Fruit fly (Drosophila melanogaster) whole organism, prepupa: Measurements from ENCODE around the gene CG9555.
A peak's percentile ranks its signal among the peaks of the same experiment; 100 is the strongest.

Experiments used
- Blimp-1 ChIP-seq: fragments of 200-800 bp; sonication (Bioruptor generic); optimal IDR thresholded peaks from 3 replicates; lab custom pipeline; 2017; ENCODE audit warnings: missing biosample characterization, missing genetic modification characterization, mild to moderate bottlenecking, moderate library complexity, missing genetic modification reagents
- CG10631 ChIP-seq: fragments of 200-800 bp; sonication (Bioruptor generic); optimal IDR thresholded peaks from 2 replicates; lab custom pipeline; 2016; ENCODE audit warnings: missing biosample characterization, missing genetic modification characterization
- CG10669 ChIP-seq: fragments of 200-800 bp; sonication (Bioruptor generic); optimal IDR thresholded peaks from 3 replicates; lab custom pipeline; 2018; ENCODE audit warnings: missing biosample characterization, mild to moderate bottlenecking, missing genetic modification characterization, moderate library complexity
- CG11294 ChIP-seq: fragments of 200-800 bp; sonication (Bioruptor generic); IDR thresholded peaks from 2 replicates; pipeline ENCODE4 v1.3.6; 2022; ENCODE audit warnings: missing biosample characterization, missing genetic modification characterization
- CG11902 ChIP-seq: fragments of 200-800 bp; sonication (Bioruptor generic); optimal IDR thresholded peaks from 3 replicates; lab custom pipeline; 2016; ENCODE audit warnings: missing biosample characterization, missing genetic modification characterization
- CG15336 ChIP-seq: fragments of 200-800 bp; sonication (Bioruptor generic); IDR thresholded peaks from 2 replicates; pipeline ENCODE4 v1.3.6; 2022; ENCODE audit warnings: missing biosample characterization, missing genetic modification characterization
- CG1621 ChIP-seq: fragments of 200-800 bp; sonication (Bioruptor generic); optimal IDR thresholded peaks from 3 replicates; lab custom pipeline; 2018; ENCODE audit warnings: missing biosample characterization, mild to moderate bottlenecking, missing genetic modification characterization
- CG3032 ChIP-seq: fragments of 200-800 bp; optimal IDR thresholded peaks from 2 replicates; lab custom pipeline; 2019; ENCODE audit warnings: missing biosample characterization, mild to moderate bottlenecking, missing genetic modification characterization, moderate library complexity
- CG32006 ChIP-seq: fragments of 200-800 bp; sonication (Bioruptor generic); optimal IDR thresholded peaks from 3 replicates; lab custom pipeline; 2017; ENCODE audit warnings: missing biosample characterization, mild to moderate bottlenecking, missing genetic modification characterization
- CG34406 ChIP-seq: fragments of 200-800 bp; sonication (Bioruptor generic); optimal IDR thresholded peaks from 3 replicates; lab custom pipeline; 2016; ENCODE audit warnings: missing biosample characterization, missing genetic modification characterization
- CG3919 ChIP-seq: fragments of 200-800 bp; sonication (Bioruptor generic); optimal IDR thresholded peaks from 3 replicates; lab custom pipeline; 2016; ENCODE audit warnings: missing biosample characterization, missing genetic modification characterization
- CG4318 ChIP-seq: fragments of 200-800 bp; sonication (Bioruptor generic); optimal IDR thresholded peaks from 3 replicates; lab custom pipeline; 2017; ENCODE audit warnings: missing biosample characterization, mild to moderate bottlenecking, missing genetic modification characterization
- CG6163 ChIP-seq: fragments of 200-800 bp; sonication (Bioruptor generic); IDR thresholded peaks from 3 replicates; pipeline ENCODE4 v1.3.6; 2022; ENCODE audit warnings: missing biosample characterization, missing genetic modification characterization
- CG6792 ChIP-seq: fragments of 200-800 bp; sonication (Bioruptor generic); optimal IDR thresholded peaks from 3 replicates; lab custom pipeline; 2016; ENCODE audit warnings: missing biosample characterization, missing genetic modification characterization
- CG6854 ChIP-seq: fragments of 200-800 bp; sonication (Bioruptor generic); optimal IDR thresholded peaks from 2 replicates; lab custom pipeline; 2017; ENCODE audit warnings: missing biosample characterization, mild to moderate bottlenecking, missing genetic modification characterization
- CG8119 ChIP-seq: fragments of 200-800 bp; sonication (Bioruptor generic); IDR thresholded peaks from 3 replicates; pipeline ENCODE4 v1.3.6; 2022; ENCODE audit warnings: missing biosample characterization, missing genetic modification characterization
- CG8632 ChIP-seq: fragments of 200-800 bp; sonication (Bioruptor generic); optimal IDR thresholded peaks from 3 replicates; lab custom pipeline; 2016; ENCODE audit warnings: missing biosample characterization, missing genetic modification characterization
- CG9139 ChIP-seq: fragments of 200-800 bp; sonication (Bioruptor generic); optimal IDR thresholded peaks from 3 replicates; lab custom pipeline; 2017; ENCODE audit warnings: missing biosample characterization, mild to moderate bottlenecking, missing genetic modification characterization
- Eip78C ChIP-seq: fragments of 200-800 bp; sonication (Bioruptor generic); peaks from one replicate; lab custom pipeline; 2016; ENCODE audit warnings: missing biosample characterization, missing genetic modification characterization
- Eip93F ChIP-seq: fragments of 200-800 bp; sonication (Bioruptor generic); optimal IDR thresholded peaks from 2 replicates; lab custom pipeline; 2016; ENCODE audit warnings: missing biosample characterization, mild to moderate bottlenecking, missing genetic modification characterization
- Ets21C ChIP-seq: fragments of 200-800 bp; sonication (Bioruptor generic); optimal IDR thresholded peaks from 3 replicates; lab custom pipeline; 2016; ENCODE audit warnings: missing biosample characterization, missing genetic modification characterization
- Ets96B ChIP-seq: fragments of 200-800 bp; optimal IDR thresholded peaks from 2 replicates; lab custom pipeline; 2019; ENCODE audit warnings: missing biosample characterization, mild to moderate bottlenecking, missing genetic modification characterization, moderate library complexity
- Gug ChIP-seq: fragments of 200-800 bp; sonication (Bioruptor generic); IDR thresholded peaks from 2 replicates; pipeline ENCODE4 v1.3.6; 2022; ENCODE audit warnings: missing biosample characterization, missing genetic modification characterization
- Hr39 ChIP-seq: fragments of 200-800 bp; sonication (Bioruptor generic); optimal IDR thresholded peaks from 2 replicates; lab custom pipeline; 2016; ENCODE audit warnings: missing biosample characterization, missing genetic modification characterization
- Lpt ChIP-seq: fragments of 200-800 bp; sonication (Bioruptor generic); optimal IDR thresholded peaks from 3 replicates; lab custom pipeline; 2016; ENCODE audit warnings: missing biosample characterization, missing genetic modification characterization
- Met ChIP-seq: fragments of 200-800 bp; sonication (Bioruptor generic); optimal IDR thresholded peaks from 3 replicates; lab custom pipeline; 2016; ENCODE audit warnings: missing biosample characterization, missing genetic modification characterization
- OdsH ChIP-seq: fragments of 200-800 bp; sonication (Bioruptor generic); optimal IDR thresholded peaks from 3 replicates; lab custom pipeline; 2016; ENCODE audit warnings: missing biosample characterization, missing genetic modification characterization
- Smox ChIP-seq: fragments of 200-800 bp; sonication (Bioruptor generic); optimal IDR thresholded peaks from 3 replicates; lab custom pipeline; 2016; ENCODE audit warnings: missing biosample characterization, missing genetic modification characterization
- Sox102F ChIP-seq: fragments of 200-800 bp; sonication (Bioruptor generic); optimal IDR thresholded peaks from 2 replicates; lab custom pipeline; 2016; ENCODE audit warnings: missing biosample characterization, mild to moderate bottlenecking, missing genetic modification characterization
- Sox15 ChIP-seq: fragments of 200-800 bp; sonication (Bioruptor generic); optimal IDR thresholded peaks from 3 replicates; lab custom pipeline; 2016; ENCODE audit warnings: missing biosample characterization, missing genetic modification characterization
- cyc ChIP-seq: fragments of 200-800 bp; sonication (Bioruptor generic); optimal IDR thresholded peaks from 3 replicates; lab custom pipeline; 2016; ENCODE audit warnings: missing biosample characterization, missing genetic modification characterization
- dac ChIP-seq: fragments of 200-800 bp; sonication (Bioruptor generic); optimal IDR thresholded peaks from 2 replicates; lab custom pipeline; 2017; ENCODE audit warnings: missing biosample characterization, mild to moderate bottlenecking, missing genetic modification characterization
- eg ChIP-seq: fragments of 200-800 bp; sonication (Bioruptor generic); IDR thresholded peaks from 3 replicates; pipeline ENCODE4 v1.3.6; 2022; ENCODE audit warnings: missing biosample characterization, missing genetic modification characterization
- esn ChIP-seq: fragments of 200-800 bp; sonication (Bioruptor generic); optimal IDR thresholded peaks from 2 replicates; lab custom pipeline; 2016; ENCODE audit warnings: missing biosample characterization, mild to moderate bottlenecking, missing genetic modification characterization, moderate library complexity
- fd85E ChIP-seq: fragments of 200-800 bp; sonication (Bioruptor generic); optimal IDR thresholded peaks from 3 replicates; lab custom pipeline; 2016; ENCODE audit warnings: missing biosample characterization, missing genetic modification characterization
- fkh ChIP-seq: fragments of 200-800 bp; sonication (Bioruptor generic); optimal IDR thresholded peaks from 3 replicates; lab custom pipeline; 2017; ENCODE audit warnings: missing biosample characterization, mild to moderate bottlenecking, missing genetic modification characterization, moderate library complexity
- lz ChIP-seq: fragments of 200-800 bp; sonication (Bioruptor generic); optimal IDR thresholded peaks from 3 replicates; lab custom pipeline; 2016; ENCODE audit warnings: missing biosample characterization, missing genetic modification characterization
- net ChIP-seq: fragments of 200-800 bp; sonication (Bioruptor generic); optimal IDR thresholded peaks from 3 replicates; lab custom pipeline; 2016; ENCODE audit warnings: missing biosample characterization, missing genetic modification characterization
- pdm3 ChIP-seq: fragments of 200-800 bp; sonication (Bioruptor generic); optimal IDR thresholded peaks from 3 replicates; lab custom pipeline; 2016; ENCODE audit warnings: missing biosample characterization, missing genetic modification characterization
- salr ChIP-seq, 2 experiments: fragments of 200-800 bp; sonication (Bioruptor generic); optimal IDR thresholded peaks; 3 replicates each; lab custom pipeline; 2016 to 2018; ENCODE audit warnings: missing biosample characterization in 2 of 2, missing genetic modification characterization in 2 of 2, mild to moderate bottlenecking in 1 of 2
- spab ChIP-seq: fragments of 200-800 bp; sonication (Bioruptor generic); optimal IDR thresholded peaks from 2 replicates; lab custom pipeline; 2017; ENCODE audit warnings: missing biosample characterization, mild to moderate bottlenecking, missing genetic modification characterization, missing genetic modification reagents
- ss ChIP-seq, 2 experiments: fragments of 200-800 bp; sonication (Bioruptor generic); optimal IDR thresholded peaks; 2 replicates in 1 of 2; 3 replicates in 1 of 2; lab custom pipeline; 2017 to 2018; ENCODE audit warnings: mild to moderate bottlenecking in 2 of 2, missing biosample characterization in 2 of 2, missing genetic modification characterization in 2 of 2, moderate library complexity in 1 of 2
- svp ChIP-seq: fragments of 200-800 bp; sonication (Bioruptor generic); peaks from one replicate; lab custom pipeline; 2016; ENCODE audit warnings: missing biosample characterization, missing genetic modification characterization
- topi ChIP-seq: fragments of 200-800 bp; sonication (Bioruptor generic); optimal IDR thresholded peaks from 3 replicates; lab custom pipeline; 2016; ENCODE audit warnings: missing biosample characterization, missing genetic modification characterization
- vri ChIP-seq: fragments of 200-800 bp; sonication (Bioruptor generic); optimal IDR thresholded peaks from 3 replicates; lab custom pipeline; 2016; ENCODE audit warnings: missing biosample characterization, mild to moderate bottlenecking, missing genetic modification characterization

The CG9555 gene

dm6 chr2L:8949919-8950722 lies 41.4 kb upstream of the CG9555 start (continued):
- TF ChIP-seq CG3919 (GFP tag; lab: Kevin White, UChicago) = peak; percentile 73
- TF ChIP-seq lz (GFP tag; lab: Kevin White, UChicago) = peak; percentile 83
- TF ChIP-seq CG34406 (GFP tag; lab: Kevin White, UChicago) = peak; percentile 72
- TF ChIP-seq cyc = peak; percentile 74
- TF ChIP-seq esn (GFP tag; lab: Kevin White, UChicago) = peak; percentile 86
- peak; percentile 64 for TF ChIP-seq Ets21C
- peak; percentile 51 for TF ChIP-seq net (GFP tag; lab: Kevin White, UChicago)
- no peak for TF ChIP-seq fd85E
- peak; percentile 75 for TF ChIP-seq Eip93F (GFP tag; lab: Kevin White, UChicago)
- peak; percentile 18; the same call in 1 of the 2 replicates for TF ChIP-seq CG15336 (GFP tag; lab: Robert Waterston, UW)
- TF ChIP-seq CG3032 (tag; lab: Kevin White, UChicago) = peak; percentile 64
- no peak for TF ChIP-seq CG8119
- peak; percentile 89 for TF ChIP-seq svp
- peak; percentile 39 for TF ChIP-seq CG4318 (GFP tag; lab: Kevin White, UChicago)
- peak; percentile 64 for TF ChIP-seq OdsH (GFP tag; lab: Kevin White, UChicago)
- TF ChIP-seq spab (GFP tag; lab: Kevin White, UChicago) = peak; percentile 65
- TF ChIP-seq dac (GFP tag; lab: Kevin White, UChicago) = no peak
- peak; percentile 58 for TF ChIP-seq CG10669 (GFP tag; lab: Kevin White, UChicago)
- TF ChIP-seq Sox15 (GFP tag; lab: Kevin White, UChicago) = peak; percentile 50
- peak; percentile 84 for TF ChIP-seq topi (GFP tag; lab: Kevin White, UChicago)
- peak; percentile 57 for TF ChIP-seq pdm3 (GFP tag; lab: Kevin White, UChicago)
- 0 out of 3 replicates have a peak, but pooled peaks have one; percentile 52 for TF ChIP-seq CG6163 (GFP tag; lab: Robert Waterston, UW)
- TF ChIP-seq Hr39 (GFP tag; lab: Kevin White, UChicago) = peak; percentile 80
- TF ChIP-seq Eip78C (GFP tag; lab: Kevin White, UChicago) = peak; percentile 84
- TF ChIP-seq Gug = 0 out of 2 replicates have a peak, but pooled peaks have one; percentile 11

dm6 chr2L:8951184-8951934 lies 40.2 kb upstream of the CG9555 start, which contains the start of gene C1GalTA:
Gene C1GalTA (minus strand): TSS chr2L:8951216.
- peak; percentile 81 for TF ChIP-seq dac (GFP tag; lab: Kevin White, UChicago)
- peak; percentile 97 for TF ChIP-seq CG32006 (GFP tag; lab: Kevin White, UChicago)
- peak; percentile 98 for TF ChIP-seq spab (GFP tag; lab: Kevin White, UChicago)
- TF ChIP-seq Sox102F (GFP tag; lab: Kevin White, UChicago) = peak; percentile 85
- peak; percentile 98 for TF ChIP-seq CG8632
- TF ChIP-seq Hr39 (GFP tag; lab: Kevin White, UChicago) = peak; percentile 71
- peak; percentile 75 for TF ChIP-seq fkh (GFP tag; lab: Kevin White, UChicago)
- peak; percentile 82 for TF ChIP-seq CG11902 (GFP tag; lab: Kevin White, UChicago)
- TF ChIP-seq Eip78C (GFP tag; lab: Kevin White, UChicago) = peak; percentile 98
- peak; percentile 89 for TF ChIP-seq Met (GFP tag; lab: Kevin White, UChicago)
- TF ChIP-seq vri (GFP tag; lab: Kevin White, UChicago) = peak; percentile 80
- TF ChIP-seq CG9139 = peak; percentile 97
- TF ChIP-seq esn (GFP tag; lab: Kevin White, UChicago) = peak; percentile 96
- peak; percentile 100 for TF ChIP-seq CG3032 (tag; lab: Kevin White, UChicago)
- TF ChIP-seq salr (GFP tag; optimal IDR thresholded peaks at IDR 0.05; lab: Kevin White, UChicago) = peak; percentile 77 to 98
- TF ChIP-seq CG11294 (GFP tag; lab: Robert Waterston, UW) = peak; percentile 96
- TF ChIP-seq CG1621 (tag; lab: Kevin White, UChicago) = peak; percentile 90
- TF ChIP-seq pdm3 (GFP tag; lab: Kevin White, UChicago) = peak; percentile 83
- peak; percentile 96 for TF ChIP-seq CG6792 (GFP tag; lab: Kevin White, UChicago)
- TF ChIP-seq topi (GFP tag; lab: Kevin White, UChicago) = peak; percentile 88
- TF ChIP-seq Sox15 (GFP tag; lab: Kevin White, UChicago) = peak; percentile 78
- TF ChIP-seq Lpt (GFP tag; lab: Kevin White, UChicago) = peak; percentile 95
- peak; percentile 97 for TF ChIP-seq eg (GFP tag; lab: Robert Waterston, UW)
- TF ChIP-seq CG10631 = peak; percentile 98
- peak; percentile 92 for TF ChIP-seq net (GFP tag; lab: Kevin White, UChicago)
- TF ChIP-seq Gug = peak; percentile 96
- peak; percentile 99 for TF ChIP-seq Ets96B (tag; lab: Kevin White, UChicago)
- TF ChIP-seq ss (GFP tag; optimal IDR thresholded peaks at IDR 0.05; lab: Kevin White, UChicago) = peak; percentile 98 to 99
- TF ChIP-seq CG6854 (GFP tag; lab: Kevin White, UChicago) = peak; percentile 94
- peak; percentile 95 for TF ChIP-seq Blimp-1 (GFP tag; lab: Kevin White, UChicago)
- peak; percentile 86 for TF ChIP-seq Smox (GFP tag; lab: Kevin White, UChicago)
- TF ChIP-seq CG34406 (GFP tag; lab: Kevin White, UChicago) = peak; percentile 98
- peak; percentile 90 for TF ChIP-seq CG4318 (GFP tag; lab: Kevin White, UChicago)
